Fruit fly (Drosophila melanogaster): ENCODE data around the gene Dnali1.

The Dnali1 gene

DNA sequence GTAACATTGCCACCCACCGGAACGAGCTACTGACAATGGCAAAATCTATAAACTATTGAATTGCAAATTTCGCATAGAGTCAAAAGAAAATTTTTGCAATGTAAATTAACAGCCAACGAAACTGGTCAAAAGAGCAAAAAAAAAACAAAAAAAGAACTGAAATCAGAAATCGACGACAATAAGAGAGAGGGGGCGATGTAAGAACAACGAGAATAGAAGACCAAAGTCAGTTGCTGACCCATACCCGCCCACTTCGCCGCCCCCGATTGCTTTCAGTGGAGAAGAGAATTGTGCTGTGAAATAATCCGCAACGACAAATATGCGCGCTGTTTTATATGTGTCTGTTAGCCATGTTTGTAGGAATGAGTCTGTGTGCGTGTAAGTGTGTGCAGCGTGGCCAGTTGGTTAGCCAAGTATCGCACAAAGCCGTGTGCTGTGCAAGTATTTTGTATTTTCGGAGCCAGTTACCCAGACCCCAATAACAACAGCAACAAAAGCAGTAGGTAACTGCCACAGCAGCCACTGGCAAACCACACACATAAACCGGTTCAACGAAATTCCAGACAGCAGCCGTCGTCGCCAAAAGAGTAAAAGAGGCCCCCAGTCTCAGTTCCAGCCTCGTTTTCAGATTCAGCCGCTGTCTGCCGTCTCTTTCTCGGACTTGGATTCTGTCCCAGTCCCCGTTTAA, 44.5 kb upstream of the Dnali1 start (continued):
- TF ChIP-seq fd96Cb (tag; optimal IDR thresholded peaks at IDR 0.05), result no peak
- TF ChIP-seq abd-A (tag; optimal IDR thresholded peaks at IDR 0.05), result peak; percentile 49
- no peak for TF ChIP-seq CG14050 (GFP tag; IDR thresholded peaks at IDR 0.05)
- TF ChIP-seq CG14860 (GFP tag; IDR thresholded peaks at IDR 0.05; ENCODE audit: partially characterized antibody), result no peak
- 0 out of 2 replicates have a peak, but pooled peaks have one; percentile 9 for TF ChIP-seq ranshi (GFP tag; IDR thresholded peaks at IDR 0.05)
- TF ChIP-seq CG14014 (GFP tag; IDR thresholded peaks at IDR 0.05), result 0 out of 2 replicates have a peak, but pooled peaks have one; percentile 15
- TF ChIP-seq CG4617 (GFP tag; optimal IDR thresholded peaks at IDR 0.05; ENCODE audit: borderline replicate concordance), result no peak
- peak; percentile 88 for TF ChIP-seq sd (tag; optimal IDR thresholded peaks at IDR 0.05)
- TF ChIP-seq Chrac-16 (GFP tag; optimal IDR thresholded peaks at IDR 0.05), result no peak
- TF ChIP-seq Scr (GFP tag; IDR thresholded peaks at IDR 0.05; ENCODE audit: partially characterized antibody), result no peak
- TF ChIP-seq chinmo (GFP tag; IDR thresholded peaks at IDR 0.05; ENCODE audit: partially characterized antibody), result peak; percentile 89
- no peak for TF ChIP-seq CG17829 (tag; optimal IDR thresholded peaks at IDR 0.05)
- no peak for TF ChIP-seq nerfin-2 (GFP tag; IDR thresholded peaks at IDR 0.05; ENCODE audit: partially characterized antibody)
- TF ChIP-seq CG2129 (GFP tag; IDR thresholded peaks at IDR 0.05; ENCODE audit: partially characterized antibody), result no peak
- no peak for TF ChIP-seq Hr3 (GFP tag; optimal IDR thresholded peaks at IDR 0.05)
- TF ChIP-seq ash1 (GFP tag; optimal IDR thresholded peaks at IDR 0.05), result no peak
- 0 out of 2 replicates have a peak, but pooled peaks have one; percentile 20 for TF ChIP-seq slbo (GFP tag; IDR thresholded peaks at IDR 0.05)
- 0 out of 2 replicates have a peak, but pooled peaks have one; percentile 6 for TF ChIP-seq E2f2 (GFP tag; IDR thresholded peaks at IDR 0.05)
- no peak for TF ChIP-seq ap (GFP tag; IDR thresholded peaks at IDR 0.05)

DNA sequence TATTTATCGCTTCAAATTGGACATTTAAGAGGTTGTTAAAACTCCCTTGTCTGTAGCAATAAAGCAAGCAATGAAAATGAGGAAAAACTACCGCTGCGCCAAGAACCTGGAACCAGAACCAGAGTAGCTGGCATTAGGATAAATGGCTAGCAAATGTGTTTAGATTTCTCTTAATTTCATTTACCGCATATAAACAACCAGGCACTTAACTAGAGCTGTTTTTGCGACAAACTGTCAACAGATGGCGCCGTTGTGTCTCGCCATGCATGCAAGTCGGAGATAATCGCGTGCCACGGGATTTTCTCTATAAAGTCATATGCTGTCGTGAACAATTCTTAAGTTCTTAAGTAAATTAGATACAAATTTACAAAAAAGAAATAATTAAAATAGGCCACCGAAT, 40.8 kb upstream of the Dnali1 start:
- TF ChIP-seq otp (GFP tag; IDR thresholded peaks at IDR 0.05) (no peak), CTCF (GFP tag; optimal IDR thresholded peaks at IDR 0.05) (peak; percentile 81), CG15514 (GFP tag; optimal IDR thresholded peaks at IDR 0.05) (no peak), H15 (GFP tag; IDR thresholded peaks at IDR 0.05) (no peak), E2f1 (GFP tag; IDR thresholded peaks at IDR 0.05) (no peak)

- TF ChIP-seq hth (optimal IDR thresholded peaks at IDR 0.05) (no peak), CG17829 (tag; optimal IDR thresholded peaks at IDR 0.05) (no peak), CG8281 (tag; optimal IDR thresholded peaks at IDR 0.05) (no peak), Lpt (GFP tag; optimal IDR thresholded peaks at IDR 0.05) (no peak), toy (GFP tag; IDR thresholded peaks at IDR 0.05) (no peak), h (optimal IDR thresholded peaks at IDR 0.05) (no peak), CG2120 (GFP tag; optimal IDR thresholded peaks at IDR 0.05) (no peak), Atf6 (GFP tag; IDR thresholded peaks at IDR 0.05) (no peak), shn (GFP tag; optimal IDR thresholded peaks at IDR 0.05) (no peak), stwl (tag; optimal IDR thresholded peaks at IDR 0.05) (no peak), CG9437 (GFP tag; optimal IDR thresholded peaks at IDR 0.05) (no peak), CG18619 (GFP tag; optimal IDR thresholded peaks at IDR 0.05) (no peak), dan (GFP tag; IDR thresholded peaks at IDR 0.05) (no peak), Fer2 (tag; optimal IDR thresholded peaks at IDR 0.05) (no peak), Dad (GFP tag; optimal IDR thresholded peaks at IDR 0.05) (no peak), inv (GFP tag; IDR thresholded peaks at IDR 0.05; ENCODE audit: partially characterized antibody) (no peak), bsh (GFP tag; optimal IDR thresholded peaks at IDR 0.05) (no peak), CG17912 (GFP tag; optimal IDR thresholded peaks at IDR 0.05) (no peak), eyg (GFP tag; optimal IDR thresholded peaks at IDR 0.05) (no peak), gsb (GFP tag; IDR thresholded peaks at IDR 0.05) (no peak)
These were observed 37.9 kb upstream of the Dnali1 start, which contains the start of gene CG14731 for dm6 chr3R:11930962-11931361. TSS of gene CG14731 (plus strand) at chr3R:11931262.

Measured in whole organism, embryonic.